Worm (Caenorhabditis elegans): ENCODE data around the gene npr-6.

npr-6 gene

DNA sequence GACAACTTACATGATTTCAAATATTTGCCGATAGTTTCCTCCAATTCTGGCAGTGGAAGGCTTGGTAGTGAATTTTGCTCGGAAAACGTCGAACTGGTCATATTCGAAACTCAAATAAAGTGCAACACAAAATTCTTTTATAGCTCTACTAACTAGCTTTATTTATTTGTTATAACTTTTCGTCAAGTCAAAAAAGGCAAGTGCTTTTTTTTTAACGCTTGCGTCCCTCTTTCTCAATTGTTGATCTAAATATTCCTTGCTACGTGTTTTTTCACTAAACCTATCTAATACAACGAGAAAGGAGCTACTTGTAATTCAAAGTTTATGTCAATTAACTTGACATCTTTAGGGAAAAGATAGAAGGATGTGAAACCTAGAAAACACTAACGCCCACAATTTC is 24.8 kb upstream of the npr-6 start, which contains the start of gene F41E7.6:
Gene F41E7.6 (minus strand): TSS at position 101 of the 400 bp plus-strand sequence.
- TF ChIP-seq ama-1 (optimal IDR thresholded peaks at IDR 0.05) (no peak), nhr-28 (tag; optimal IDR thresholded peaks at IDR 0.05) (no peak), nhr-67 (tag; optimal IDR thresholded peaks at IDR 0.05) (no peak), egl-5 (tag; optimal IDR thresholded peaks at IDR 0.05) (no peak), nhr-11 (tag; optimal IDR thresholded peaks at IDR 0.05) (no peak), ztf-11 (tag; optimal IDR thresholded peaks at IDR 0.05) (no peak), nhr-77 (tag; optimal IDR thresholded peaks at IDR 0.05) (no peak), ZK546.5 (tag; optimal IDR thresholded peaks at IDR 0.05) (no peak), R02D3.7 (tag; optimal IDR thresholded peaks at IDR 0.05) (no peak)

DNA sequence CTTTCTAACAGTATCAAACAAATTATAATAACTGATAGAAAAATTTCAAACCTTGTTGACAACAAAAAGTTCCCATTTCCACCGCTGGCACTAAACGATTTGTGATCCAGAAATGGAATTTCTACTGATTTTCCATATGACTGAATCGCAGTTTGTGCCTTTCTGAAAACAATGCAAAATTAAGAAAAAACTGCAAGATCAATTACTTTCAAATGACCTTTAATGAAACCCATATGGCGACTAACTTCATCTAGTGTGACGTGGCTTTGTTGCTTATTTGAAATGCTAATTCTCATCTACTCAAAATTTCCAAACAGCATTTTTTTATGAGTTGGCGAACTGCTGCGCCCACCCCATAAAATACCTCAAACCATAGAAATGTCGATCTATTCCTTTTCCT is 22.0 kb upstream of the npr-6 start, which contains the start of gene F41E7.7:
Gene F41E7.7 (plus strand): TSS at position 301 of the 400 bp plus-strand sequence.
- TF ChIP-seq egl-27 (tag; optimal IDR thresholded peaks at IDR 0.05) (no peak), R02D3.7 (tag; optimal IDR thresholded peaks at IDR 0.05) (no peak), tbx-2 (tag; optimal IDR thresholded peaks at IDR 0.05) (no peak), ceh-9 (tag; optimal IDR thresholded peaks at IDR 0.05) (no peak), nhr-67 (tag; optimal IDR thresholded peaks at IDR 0.05) (no peak), ceh-16 (tag; optimal IDR thresholded peaks at IDR 0.05) (no peak), fkh-2 (tag; optimal IDR thresholded peaks at IDR 0.05) (no peak), nfya-1 (tag; optimal IDR thresholded peaks at IDR 0.05; ENCODE audit: insufficient read depth) (no peak), unc-62 (GFP tag; optimal IDR thresholded peaks at IDR 0.05) (no peak), nhr-25 (tag; optimal IDR thresholded peaks at IDR 0.05) (no peak), jun-1 (tag; optimal IDR thresholded peaks at IDR 0.05) (no peak), mdl-1 (tag; optimal IDR thresholded peaks at IDR 0.05) (no peak), fos-1 (tag; optimal IDR thresholded peaks at IDR 0.05) (no peak), nhr-237 (tag; optimal IDR thresholded peaks at IDR 0.05) (no peak), skn-1 (tag; optimal IDR thresholded peaks at IDR 0.05) (no peak), sea-2 (GFP tag; optimal IDR thresholded peaks at IDR 0.05) (no peak), nhr-43 (tag; optimal IDR thresholded peaks at IDR 0.05; ENCODE audit: poor library complexity, severe bottlenecking) (no peak), unc-39 (tag; optimal IDR thresholded peaks at IDR 0.05) (no peak)

DNA sequence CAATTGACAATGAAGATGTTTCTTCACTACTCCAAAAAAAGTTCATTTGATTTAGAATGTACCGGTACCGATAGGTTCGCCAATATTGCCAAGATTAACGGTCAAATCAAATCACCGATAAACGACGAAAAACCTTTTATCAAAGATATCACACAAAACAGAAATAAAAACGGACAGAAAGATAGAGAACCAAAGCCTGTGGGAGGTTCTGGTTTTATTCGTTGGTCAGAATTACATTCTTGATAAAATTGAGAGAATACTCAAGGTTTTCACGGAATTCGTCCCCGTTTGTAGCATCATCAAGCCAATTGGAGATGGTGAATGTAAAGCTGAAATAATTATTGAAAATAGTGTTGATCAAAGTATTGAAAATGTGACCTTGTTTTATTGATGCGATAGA is 21.4 kb upstream of the npr-6 start:
- TF ChIP-seq nhr-25 (tag; optimal IDR thresholded peaks at IDR 0.05): peak; percentile 65
- no peak for TF ChIP-seq lin-39 (tag; optimal IDR thresholded peaks at IDR 0.05)
- TF ChIP-seq R02D3.7 (tag; optimal IDR thresholded peaks at IDR 0.05): no peak
- no peak for TF ChIP-seq nhr-28 (tag; optimal IDR thresholded peaks at IDR 0.05)
- peak in 1 of 3 experiments; percentile 1 for TF ChIP-seq elt-3 (tag; optimal IDR thresholded peaks at IDR 0.05)

DNA sequence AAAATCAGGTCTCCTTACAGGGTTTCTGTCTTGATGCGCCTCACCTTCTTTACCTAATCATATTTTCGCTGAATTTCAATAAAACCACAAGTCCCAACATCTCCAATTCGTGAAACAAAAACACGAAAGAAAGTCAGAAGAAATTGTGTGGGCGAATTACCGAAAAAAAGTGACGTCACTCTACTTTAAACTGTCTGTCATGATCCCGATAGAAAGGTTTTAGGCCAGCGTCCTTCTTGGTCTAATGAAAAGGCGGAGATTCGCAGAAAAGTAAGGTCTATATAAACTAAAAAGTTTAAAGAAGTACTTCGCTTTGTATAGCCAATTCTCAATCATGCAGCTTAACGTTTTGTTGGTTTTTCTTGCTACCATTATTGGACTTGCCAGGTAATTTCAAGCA is 20.8 kb upstream of the npr-6 start, which contains the start of gene cnc-8:
Gene cnc-8 (plus strand): TSS at position 307 of the 400 bp plus-strand sequence.
- TF ChIP-seq nhr-25 (tag; optimal IDR thresholded peaks at IDR 0.05): peak; percentile 56
- no peak for TF ChIP-seq fos-1 (tag; optimal IDR thresholded peaks at IDR 0.05)
- peak; percentile 69 for TF ChIP-seq nhr-23 (tag; optimal IDR thresholded peaks at IDR 0.05)
- peak; percentile 6 for TF ChIP-seq nhr-43 (tag; optimal IDR thresholded peaks at IDR 0.05; ENCODE audit: poor library complexity, severe bottlenecking)

DNA sequence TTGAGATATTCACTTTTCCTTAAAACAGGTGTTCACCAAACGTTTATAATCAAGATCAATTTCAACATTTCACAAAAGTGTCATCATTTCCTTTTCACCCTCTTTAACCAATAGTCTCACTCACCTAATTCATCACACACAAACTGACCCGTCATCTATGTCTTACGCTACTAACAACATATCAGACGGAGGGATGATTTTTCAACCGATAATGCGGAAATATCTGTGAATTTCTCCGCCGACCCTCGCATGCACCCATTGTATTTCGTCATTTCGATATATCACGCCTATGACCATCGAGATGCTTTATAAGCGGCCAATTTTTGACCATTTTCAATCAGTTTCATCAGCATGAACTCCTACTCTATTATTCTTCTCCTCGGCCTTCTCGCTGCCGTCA is 18.6 kb upstream of the npr-6 start, which contains the start of gene fipr-21:
Gene fipr-21 (plus strand): TSS at position 352 of the 400 bp plus-strand sequence.
- TF ChIP-seq daf-12 (tag; optimal IDR thresholded peaks at IDR 0.05): no peak
- TF ChIP-seq elt-1 (tag; optimal IDR thresholded peaks at IDR 0.05): peak; percentile 83
- no peak for TF ChIP-seq ceh-82 (tag; optimal IDR thresholded peaks at IDR 0.05)
- TF ChIP-seq nhr-25 (tag; optimal IDR thresholded peaks at IDR 0.05): peak; percentile 81
- TF ChIP-seq ceh-28 (tag; optimal IDR thresholded peaks at IDR 0.05): peak; percentile 26
- no peak for TF ChIP-seq ceh-16 (tag; optimal IDR thresholded peaks at IDR 0.05)
- TF ChIP-seq nhr-43 (tag; optimal IDR thresholded peaks at IDR 0.05; ENCODE audit: poor library complexity, severe bottlenecking): peak; percentile 32
- peak; percentile 81 for TF ChIP-seq nhr-23 (tag; optimal IDR thresholded peaks at IDR 0.05)
- no peak for TF ChIP-seq tbx-2 (tag; optimal IDR thresholded peaks at IDR 0.05)
- no peak for TF ChIP-seq egl-27 (tag; optimal IDR thresholded peaks at IDR 0.05)
- TF ChIP-seq eor-1 (tag; optimal IDR thresholded peaks at IDR 0.05): no peak
